Fruit fly (Drosophila melanogaster): Measurements from ENCODE around the gene CG43182.

CG43182 gene

dm6 chrX:351599-351998, 1.3 kb upstream of the CG43182 start:
- no peak for TF ChIP-seq CG17829 (tag; optimal IDR thresholded peaks at IDR 0.05)
- peak; percentile 69 for TF ChIP-seq nerfin-2 (GFP tag; IDR thresholded peaks at IDR 0.05; ENCODE audit: partially characterized antibody)
- TF ChIP-seq hb (GFP tag; IDR thresholded peaks at IDR 0.05; ENCODE audit: partially characterized antibody): peak; percentile 61
- TF ChIP-seq pzg (GFP tag; optimal IDR thresholded peaks at IDR 0.05): no peak
- peak; percentile 64 for TF ChIP-seq Med (GFP tag)
- no peak for TF ChIP-seq CG14441 (GFP tag; IDR thresholded peaks at IDR 0.05)
- no peak for TF ChIP-seq bab2 (GFP tag; optimal IDR thresholded peaks at IDR 0.05)
- TF ChIP-seq CG18764 (GFP tag; optimal IDR thresholded peaks at IDR 0.05): no peak
- peak; percentile 10 for TF ChIP-seq D19B (GFP tag; optimal IDR thresholded peaks at IDR 0.05)
- TF ChIP-seq tna (GFP tag; IDR thresholded peaks at IDR 0.05; ENCODE audit: partially characterized antibody): peak; percentile 79
- TF ChIP-seq sens (GFP tag): peak; percentile 39
- no peak for TF ChIP-seq ap (GFP tag; IDR thresholded peaks at IDR 0.05)
- no peak for TF ChIP-seq Stat92E (GFP tag; optimal IDR thresholded peaks at IDR 0.05)
- no peak for TF ChIP-seq pb (GFP tag; optimal IDR thresholded peaks at IDR 0.05)
- no peak for TF ChIP-seq toy (GFP tag; IDR thresholded peaks at IDR 0.05)
- 0 out of 2 replicates have a peak, but pooled peaks have one; percentile 14 for TF ChIP-seq Scr (GFP tag; IDR thresholded peaks at IDR 0.05; ENCODE audit: partially characterized antibody)
- TF ChIP-seq Drgx (GFP tag; IDR thresholded peaks at IDR 0.05): no peak
- TF ChIP-seq CG8089 (GFP tag; optimal IDR thresholded peaks at IDR 0.05): no peak
- no peak for TF ChIP-seq Spps (tag; optimal IDR thresholded peaks at IDR 0.05)
- TF ChIP-seq crc (GFP tag; optimal IDR thresholded peaks at IDR 0.05): no peak
- TF ChIP-seq Bgb (GFP tag; IDR thresholded peaks at IDR 0.05; ENCODE audit: partially characterized antibody): peak; percentile 52; the same call in 1 of the 2 replicates
- TF ChIP-seq Ada2b (GFP tag; IDR thresholded peaks at IDR 0.05): no peak
- peak; percentile 48; the same call in 1 of the 2 replicates for TF ChIP-seq ato (GFP tag; IDR thresholded peaks at IDR 0.05; ENCODE audit: partially characterized antibody)
- TF ChIP-seq bowl (GFP tag; IDR thresholded peaks at IDR 0.05): no peak
- peak; percentile 61 for TF ChIP-seq CG14860 (GFP tag; IDR thresholded peaks at IDR 0.05; ENCODE audit: partially characterized antibody)
- peak; percentile 8; the same call in 1 of the 2 replicates for TF ChIP-seq CG13287 (GFP tag; IDR thresholded peaks at IDR 0.05; ENCODE audit: partially characterized antibody)
- no peak for TF ChIP-seq Kr (GFP tag; optimal IDR thresholded peaks at IDR 0.05)
- TF ChIP-seq CG16813 (GFP tag; IDR thresholded peaks at IDR 0.05; ENCODE audit: partially characterized antibody): peak; percentile 59
- no peak for TF ChIP-seq ro (GFP tag; IDR thresholded peaks at IDR 0.05)
- TF ChIP-seq CG7928 (GFP tag; optimal IDR thresholded peaks at IDR 0.05): no peak
- no peak for TF ChIP-seq GATAe (GFP tag; conservative IDR thresholded peaks at IDR 0.05)
- TF ChIP-seq zen2 (GFP tag; IDR thresholded peaks at IDR 0.05; ENCODE audit: partially characterized antibody): no peak
- no peak for TF ChIP-seq lola (GFP tag; optimal IDR thresholded peaks at IDR 0.05)
- peak; percentile 64; the same call in 2 of the 3 replicates for TF ChIP-seq CG7963 (GFP tag; IDR thresholded peaks at IDR 0.05; ENCODE audit: partially characterized antibody)
- no peak for TF ChIP-seq pros (GFP tag; optimal IDR thresholded peaks at IDR 0.05)
- TF ChIP-seq CG6791 (GFP tag; IDR thresholded peaks at IDR 0.05; ENCODE audit: partially characterized antibody): peak; percentile 46; the same call in 2 of the 3 replicates
- TF ChIP-seq p53 (GFP tag; optimal IDR thresholded peaks at IDR 0.05): no peak
- TF ChIP-seq zfh1 (GFP tag; IDR thresholded peaks at IDR 0.05): no peak
- peak; percentile 73 for TF ChIP-seq HLH4C (GFP tag; IDR thresholded peaks at IDR 0.05; ENCODE audit: partially characterized antibody)
- TF ChIP-seq ase (GFP tag; IDR thresholded peaks at IDR 0.05): no peak
- no peak for TF ChIP-seq caup (GFP tag; optimal IDR thresholded peaks at IDR 0.05; ENCODE audit: severe bottlenecking)
- no peak for TF ChIP-seq fru (optimal IDR thresholded peaks at IDR 0.05)
- TF ChIP-seq br (optimal IDR thresholded peaks at IDR 0.05): no peak
- 0 out of 3 replicates have a peak, but pooled peaks have one; percentile 45 for TF ChIP-seq vnd (GFP tag; IDR thresholded peaks at IDR 0.05; ENCODE audit: partially characterized antibody)
- TF ChIP-seq dan (GFP tag; IDR thresholded peaks at IDR 0.05): no peak
